Worm (Caenorhabditis elegans): ENCODE measurements around the gene ttbk-2.2.
"Not testable (repeated sequence)": the region's sequence is repeated elsewhere in the genome, so short reads cannot be mapped to it uniquely, and the experiment has no call there.

DNA sequence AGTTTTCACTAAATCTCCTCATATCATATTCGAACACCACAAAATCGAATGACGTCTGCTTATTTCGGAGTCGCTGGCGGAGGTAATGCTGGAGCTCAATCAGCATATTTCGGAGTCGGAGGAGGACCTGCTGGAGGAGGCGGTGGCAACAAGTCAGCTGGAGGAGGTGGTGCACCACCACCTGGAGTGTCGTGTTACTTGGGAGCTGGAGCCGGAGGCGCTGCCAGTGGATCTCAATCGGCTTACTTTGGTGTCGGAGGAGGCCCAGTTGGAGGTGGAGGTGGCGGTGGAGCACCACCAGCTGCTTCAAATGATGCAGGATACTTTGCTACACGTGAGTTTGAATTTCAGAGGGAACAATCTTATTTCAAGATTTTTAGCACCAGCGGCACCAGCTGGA is 50.3 kb downstream of the ttbk-2.2 start, which contains the start of gene ssq-4:
- TF ChIP-seq skn-1 (tag; optimal IDR thresholded peaks at IDR 0.05); nhr-71 (tag; optimal IDR thresholded peaks at IDR 0.05); dpl-1 (GFP tag; optimal IDR thresholded peaks at IDR 0.05): not testable (repeated sequence)

Measured in whole organism, L1 larva.